Worm (Caenorhabditis elegans): Measurements from ENCODE around the gene rps-21.
A peak's percentile ranks its signal among the peaks of the same experiment; 100 is the strongest.

The rps-21 gene

DNA sequence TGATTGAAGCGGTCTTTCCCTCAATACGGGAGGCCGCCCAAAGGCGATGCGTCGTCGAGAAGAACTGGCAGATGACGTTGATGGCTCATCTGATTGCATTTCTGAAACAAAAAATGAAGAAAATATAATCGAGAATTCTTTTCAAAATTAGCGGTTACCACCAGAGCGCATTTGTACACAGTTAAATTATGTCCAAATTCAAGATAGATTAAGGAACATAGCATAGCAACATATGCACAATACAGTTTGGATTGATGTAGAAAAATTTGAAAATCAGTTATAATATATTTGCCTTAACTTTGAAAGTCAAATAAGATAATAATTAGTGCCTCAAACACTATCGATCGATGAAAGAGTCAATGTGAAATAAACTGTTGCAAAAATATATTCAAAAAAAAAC is 40.3 kb upstream of the rps-21 start, which contains the start of gene R151.8:
Gene R151.8 (minus strand): TSS at position 101 of the 400 bp plus-strand sequence.
- TF ChIP-seq C34B4.2 (tag; optimal IDR thresholded peaks at IDR 0.05): no peak
- TF ChIP-seq mef-2 (tag; optimal IDR thresholded peaks at IDR 0.05): no peak
- peak; percentile 13 for TF ChIP-seq nhr-85 (tag)
- no peak for TF ChIP-seq ces-1 (GFP tag; optimal IDR thresholded peaks at IDR 0.05)

DNA sequence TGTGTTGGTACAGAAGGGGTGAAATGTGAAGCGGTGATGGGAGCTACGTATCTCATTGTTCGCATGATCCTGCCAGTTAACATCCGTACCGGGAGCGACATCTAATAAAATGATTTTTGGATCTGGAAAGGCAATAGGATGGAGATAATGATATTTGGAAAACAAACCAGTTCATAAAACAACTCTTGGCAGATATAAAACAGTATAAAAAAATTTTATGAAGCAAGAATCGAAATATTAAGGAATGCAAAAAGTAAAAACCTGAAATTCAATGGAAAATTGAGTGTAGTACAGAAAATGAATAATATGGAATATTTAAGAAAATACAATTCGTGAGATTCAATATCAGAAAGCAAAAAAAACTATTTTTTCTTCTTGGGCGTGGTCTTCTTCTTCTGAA is 37.2 kb upstream of the rps-21 start, which contains the start of gene hsp-75:
Gene hsp-75 (minus strand): TSS at position 101 of the 400 bp plus-strand sequence.
- TF ChIP-seq efl-1 (optimal IDR thresholded peaks at IDR 0.05) (no peak), efl-1 (GFP tag; optimal IDR thresholded peaks at IDR 0.05 in 1 of 2) (no peak), unc-130 (tag; optimal IDR thresholded peaks at IDR 0.05) (no peak), fkh-10 (GFP tag; optimal IDR thresholded peaks at IDR 0.05) (no peak), unc-30 (tag; optimal IDR thresholded peaks at IDR 0.05) (no peak), aly-2 (tag; optimal IDR thresholded peaks at IDR 0.05) (no peak), lin-39 (tag; optimal IDR thresholded peaks at IDR 0.05) (no peak), pag-3 (tag; optimal IDR thresholded peaks at IDR 0.05; ENCODE audit: borderline replicate concordance, insufficient read depth) (no peak), ceh-63 (GFP tag; optimal IDR thresholded peaks at IDR 0.05) (no peak), F16B12.6 (tag; optimal IDR thresholded peaks at IDR 0.05) (no peak), hlh-17 (GFP tag; optimal IDR thresholded peaks at IDR 0.05; ENCODE audit: borderline replicate concordance) (no peak), zip-4 (GFP tag; optimal IDR thresholded peaks at IDR 0.05) (no peak), tbx-2 (tag; optimal IDR thresholded peaks at IDR 0.05) (no peak), egl-13 (tag; optimal IDR thresholded peaks at IDR 0.05) (no peak), mep-1 (tag; optimal IDR thresholded peaks at IDR 0.05) (no peak), grh-1 (GFP tag; IDR thresholded peaks at IDR 0.05) (no peak), nhr-84 (tag; optimal IDR thresholded peaks at IDR 0.05) (no peak), unc-86 (tag; optimal IDR thresholded peaks at IDR 0.05) (no peak)

ce11 chrIII:7223029-7223428 is 33.6 kb upstream of the rps-21 start, which contains the start of gene der-2:
Gene der-2 (minus strand): TSS chrIII:7223129.
- TF ChIP-seq vab-15 (tag; optimal IDR thresholded peaks at IDR 0.05): no peak
- TF ChIP-seq nhr-84 (tag; optimal IDR thresholded peaks at IDR 0.05): no peak
- no peak for TF ChIP-seq rnt-1 (tag; optimal IDR thresholded peaks at IDR 0.05)
- TF ChIP-seq zag-1 (tag; optimal IDR thresholded peaks at IDR 0.05): no peak
- no peak for TF ChIP-seq hlh-4 (tag; optimal IDR thresholded peaks at IDR 0.05)

DNA sequence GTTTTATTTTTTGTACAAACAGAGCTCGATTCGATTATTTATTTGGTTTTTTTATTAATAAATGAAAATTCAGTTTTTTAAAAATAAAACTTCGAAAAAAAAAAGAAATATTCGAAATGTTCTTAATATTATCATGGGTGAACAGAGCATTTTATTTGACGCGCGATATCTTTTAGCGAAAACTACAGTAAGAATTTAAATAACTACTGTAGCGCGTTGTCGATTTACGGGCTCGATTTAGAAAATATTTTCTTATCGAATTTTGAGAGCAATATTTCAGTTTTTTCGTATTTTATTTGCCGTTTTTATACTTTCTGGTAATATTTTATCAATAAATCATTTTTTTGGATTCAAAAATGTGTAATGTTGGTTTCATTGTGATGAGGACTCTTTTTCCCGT is 31.7 kb upstream of the rps-21 start:
- TF ChIP-seq nhr-71 (tag; optimal IDR thresholded peaks at IDR 0.05) (peak; percentile 17), nhr-28 (tag; optimal IDR thresholded peaks at IDR 0.05) (no peak)

DNA sequence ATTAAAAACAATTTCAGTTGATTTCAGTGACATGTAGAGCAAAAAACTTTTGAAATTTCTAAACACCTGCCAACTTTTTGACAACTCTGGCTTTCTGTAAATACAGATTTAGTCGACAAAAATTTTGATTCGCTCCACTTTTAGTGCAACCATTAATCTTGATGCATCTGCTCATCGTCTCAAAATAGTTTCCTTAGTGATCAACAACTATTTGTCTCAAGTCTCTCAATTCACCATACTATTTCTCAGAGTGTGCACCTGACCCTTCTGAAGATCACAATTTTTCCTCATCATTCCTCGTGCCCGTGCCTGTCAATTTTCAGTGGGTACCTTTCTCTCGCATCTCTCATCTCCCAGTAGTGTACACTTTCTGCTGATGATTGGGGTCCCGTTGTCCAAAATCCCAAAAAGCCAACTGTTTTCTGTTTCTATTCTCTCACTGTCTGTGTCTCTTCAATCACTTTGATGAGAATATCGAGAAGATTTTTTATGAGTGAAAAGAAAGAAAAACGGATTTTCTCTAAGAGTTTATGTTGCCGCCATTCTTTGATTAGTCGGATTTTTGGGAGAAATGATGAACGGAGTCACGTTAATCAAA is 27.6 kb upstream of the rps-21 start:
- TF ChIP-seq elt-3 (tag; optimal IDR thresholded peaks at IDR 0.05) (no peak), fkh-8 (tag; optimal IDR thresholded peaks at IDR 0.05) (no peak), fkh-10 (GFP tag; optimal IDR thresholded peaks at IDR 0.05) (no peak), nhr-20 (tag; optimal IDR thresholded peaks at IDR 0.05) (peak; percentile 77), vab-15 (tag; optimal IDR thresholded peaks at IDR 0.05) (peak; percentile 25), unc-62 (GFP tag; optimal IDR thresholded peaks at IDR 0.05) (no peak), lin-13 (GFP tag; optimal IDR thresholded peaks at IDR 0.05) (peak; percentile 40), rnt-1 (tag; optimal IDR thresholded peaks at IDR 0.05) (peak; percentile 88), jun-1 (tag; optimal IDR thresholded peaks at IDR 0.05) (no peak), snu-23 (GFP tag; optimal IDR thresholded peaks at IDR 0.05) (peak; percentile 80), sptf-1 (tag; optimal IDR thresholded peaks at IDR 0.05) (no peak), dsc-1 (tag; optimal IDR thresholded peaks at IDR 0.05) (peak; percentile 43), mef-2 (tag; optimal IDR thresholded peaks at IDR 0.05) (peak; percentile 54), nhr-237 (tag; optimal IDR thresholded peaks at IDR 0.05) (no peak), nhr-47 (tag; optimal IDR thresholded peaks at IDR 0.05) (peak; percentile 39), isw-1 (GFP tag; IDR thresholded peaks at IDR 0.05) (no peak), ces-1 (GFP tag; optimal IDR thresholded peaks at IDR 0.05) (no peak), nhr-85 (tag) (no peak), efl-3 (GFP tag; optimal IDR thresholded peaks at IDR 0.05) (no peak), lsy-2 (tag; optimal IDR thresholded peaks at IDR 0.05) (peak; percentile 76 to 80), alr-1 (tag; optimal IDR thresholded peaks at IDR 0.05; ENCODE audit: borderline replicate concordance) (no peak), ztf-11 (tag; optimal IDR thresholded peaks at IDR 0.05) (no peak), mep-1 (tag; optimal IDR thresholded peaks at IDR 0.05) (peak; percentile 63), Y116A8C.19 (tag; optimal IDR thresholded peaks at IDR 0.05; ENCODE audit: borderline replicate concordance) (no peak)
